Worm (Caenorhabditis elegans) whole organism, midembryonic: ENCODE measurements around the gene C17C3.5.

Experiments used
- T22C8.4 ChIP-seq: fragments of 200-800 bp; sonication (Bioruptor generic); IDR thresholded peaks from 2 replicates; pipeline ENCODE4 v1.3.6; 2022; ENCODE audit warnings: missing genetic modification characterization, missing compliant biosample characterization
- cog-1 ChIP-seq: sonication (generic microtip); optimal IDR thresholded peaks from 2 replicates; lab custom pipeline; 2016; ENCODE audit warnings: missing genetic modification characterization, missing compliant biosample characterization
- flt-1 ChIP-seq: fragments of 200-800 bp; sonication (Bioruptor generic); IDR thresholded peaks from 2 replicates; pipeline ENCODE4 v1.3.6; 2022; ENCODE audit warnings: missing genetic modification characterization, missing compliant biosample characterization
- klf-2 ChIP-seq: fragments of 200-800 bp; sonication (Bioruptor generic); conservative IDR thresholded peaks from 2 replicates; pipeline ENCODE4 v1.3.6; 2022; ENCODE audit warnings: missing genetic modification reagents, missing genetic modification characterization, missing compliant biosample characterization
- med-1 ChIP-seq: sonication (generic microtip); optimal IDR thresholded peaks from 2 replicates; lab custom pipeline; 2017; ENCODE audit warnings: missing genetic modification characterization, mild to moderate bottlenecking, missing compliant biosample characterization, antibody characterized with exemption, missing genetic modification reagents; ENCODE audit not compliant: insufficient read depth
- ref-1 ChIP-seq: fragments of 200-800 bp; sonication (Bioruptor generic); conservative IDR thresholded peaks from 2 replicates; pipeline ENCODE4 v1.3.6; 2022; ENCODE audit warnings: missing genetic modification reagents, missing genetic modification characterization, missing compliant biosample characterization
- tab-1 ChIP-seq: fragments of 200-800 bp; sonication (Bioruptor generic); IDR thresholded peaks from 2 replicates; pipeline ENCODE4 v1.3.6; 2022; ENCODE audit warnings: missing genetic modification characterization, missing compliant biosample characterization
- ztf-23 ChIP-seq: fragments of 200-800 bp; sonication (Bioruptor generic); IDR thresholded peaks from 2 replicates; pipeline ENCODE4 v1.3.6; 2022; ENCODE audit warnings: missing genetic modification reagents, missing genetic modification characterization, missing compliant biosample characterization
- ztf-29 ChIP-seq: fragments of 200-800 bp; sonication (Bioruptor generic); IDR thresholded peaks from 2 replicates; pipeline ENCODE4 v1.3.6; 2022; ENCODE audit warnings: missing genetic modification reagents, missing genetic modification characterization, missing compliant biosample characterization

Gene C17C3.5

ce11 chrII:5591558-5591957 lies 39.9 kb downstream of the C17C3.5 start:
- TF ChIP-seq ztf-23 (GFP tag; lab: Robert Waterston, UW), result no peak
- TF ChIP-seq cog-1, result no peak
- TF ChIP-seq T22C8.4 (GFP tag; lab: Robert Waterston, UW), result no peak
- no peak for TF ChIP-seq ztf-29 (GFP tag; lab: Robert Waterston, UW)
- TF ChIP-seq tab-1 (GFP tag; lab: Robert Waterston, UW), result no peak
- TF ChIP-seq flt-1 (GFP tag; lab: Robert Waterston, UW), result no peak
- TF ChIP-seq med-1 (GFP tag; lab: Kevin White, UChicago), result no peak
- no peak for TF ChIP-seq klf-2
- TF ChIP-seq ref-1 (GFP tag; lab: Robert Waterston, UW), result no peak

- no peak for TF ChIP-seq med-1 (GFP tag; lab: Kevin White, UChicago)
- no peak for TF ChIP-seq ztf-29 (GFP tag; lab: Robert Waterston, UW)
- no peak for TF ChIP-seq tab-1 (GFP tag; lab: Robert Waterston, UW)
Observed at ce11 chrII:5592857-5593256, 41.2 kb downstream of the C17C3.5 start.

- TF ChIP-seq ztf-23 (GFP tag; lab: Robert Waterston, UW), result 0 out of 2 replicates have a peak, but pooled peaks have one; percentile 10
- TF ChIP-seq klf-2, result no peak
- no peak for TF ChIP-seq ztf-29 (GFP tag; lab: Robert Waterston, UW)
- TF ChIP-seq med-1 (GFP tag; lab: Kevin White, UChicago), result no peak
- TF ChIP-seq cog-1, result peak; percentile 60
- TF ChIP-seq tab-1 (GFP tag; lab: Robert Waterston, UW), result no peak
- TF ChIP-seq ref-1 (GFP tag; lab: Robert Waterston, UW), result no peak
Observed at ce11 chrII:5593377-5593932, 41.8 kb downstream of the C17C3.5 start, which contains the start of gene cdc-14. cdc-14 (minus strand) TSS chrII:5593427.

ce11 chrII:5594210-5594764 lies 42.7 kb downstream of the C17C3.5 start, which contains the start of gene ttc-4:
ttc-4 (plus strand) TSS chrII:5594714.
- 0 out of 2 replicates have a peak, but pooled peaks have one; percentile 44 for TF ChIP-seq klf-2
- TF ChIP-seq cog-1, result peak; percentile 56
- no peak for TF ChIP-seq T22C8.4 (GFP tag; lab: Robert Waterston, UW)
- no peak for TF ChIP-seq ztf-29 (GFP tag; lab: Robert Waterston, UW)

DNA sequence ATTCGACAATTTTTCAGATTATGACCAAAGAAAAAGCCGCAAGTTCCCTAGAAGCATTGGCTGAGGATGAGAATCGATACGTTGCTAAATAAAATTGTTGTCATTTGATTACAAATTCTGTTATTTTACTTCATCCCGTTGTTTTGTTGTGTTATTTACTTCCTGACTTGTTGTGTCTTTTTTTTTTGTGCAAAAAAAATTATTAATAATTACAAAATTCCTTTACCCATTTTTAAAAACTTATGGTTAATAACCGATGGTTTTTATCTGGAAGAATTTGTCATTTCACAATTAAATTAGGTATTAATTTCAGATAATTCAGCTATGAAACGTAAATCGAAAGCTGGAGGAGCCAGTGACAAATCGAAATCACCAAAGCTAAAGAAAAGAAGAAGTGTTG lies 44.6 kb downstream of the C17C3.5 start, which contains the start of gene C17G10.1:
Gene C17G10.1, plus strand, starts transcription at position 301 of the 400 bp plus-strand sequence.
- TF ChIP-seq ztf-29 (GFP tag; lab: Robert Waterston, UW), result no peak
- TF ChIP-seq cog-1, result no peak
- TF ChIP-seq med-1 (GFP tag; lab: Kevin White, UChicago), result no peak
- no peak for TF ChIP-seq ref-1 (GFP tag; lab: Robert Waterston, UW)
- TF ChIP-seq flt-1 (GFP tag; lab: Robert Waterston, UW), result no peak
- TF ChIP-seq klf-2, result no peak
- TF ChIP-seq T22C8.4 (GFP tag; lab: Robert Waterston, UW), result no peak
- TF ChIP-seq ztf-23 (GFP tag; lab: Robert Waterston, UW), result no peak
- no peak for TF ChIP-seq tab-1 (GFP tag; lab: Robert Waterston, UW)

DNA sequence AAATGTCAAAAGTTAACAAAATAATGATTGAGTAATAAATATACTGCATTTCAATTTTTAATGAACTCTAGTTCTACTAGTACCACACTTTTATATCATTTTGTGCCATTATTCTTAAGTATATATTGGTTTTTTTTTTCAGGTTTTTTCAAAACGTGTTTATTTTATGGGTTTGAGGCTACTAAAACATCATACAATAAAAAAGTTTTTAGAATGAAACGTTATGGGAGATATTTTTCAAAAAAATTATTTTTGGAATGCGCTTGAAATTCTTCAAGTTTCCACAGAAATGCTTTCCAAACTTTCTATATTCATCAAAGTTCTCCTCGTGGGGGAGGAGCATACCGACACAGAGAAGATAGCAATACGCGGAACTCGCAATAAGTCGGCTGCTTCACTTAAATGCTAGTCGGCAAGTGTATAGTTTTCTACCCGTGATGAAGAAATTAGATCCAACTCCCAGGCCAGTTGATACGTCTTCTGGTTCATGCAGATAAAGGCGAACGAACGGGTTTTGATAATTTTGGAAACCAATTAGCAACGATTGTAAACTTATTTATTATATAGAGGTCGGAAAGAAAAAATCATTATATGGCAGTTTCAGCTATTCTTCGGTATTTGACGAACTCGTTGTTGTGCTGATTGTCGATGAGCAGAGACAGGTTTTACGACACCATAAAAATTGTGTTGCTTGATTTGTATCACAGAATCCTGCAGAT lies 47.9 kb downstream of the C17C3.5 start, which contains the start of gene C17G10.10:
Gene C17G10.10, minus strand, starts transcription at position 51 of the 719 bp plus-strand sequence.
- TF ChIP-seq T22C8.4 (GFP tag; lab: Robert Waterston, UW) (no peak), klf-2 (no peak), ztf-29 (GFP tag; lab: Robert Waterston, UW) (no peak), ztf-23 (GFP tag; lab: Robert Waterston, UW) (no peak), flt-1 (GFP tag; lab: Robert Waterston, UW) (no peak), tab-1 (GFP tag; lab: Robert Waterston, UW) (no peak), ref-1 (GFP tag; lab: Robert Waterston, UW) (no peak), cog-1 (no peak), med-1 (GFP tag; lab: Kevin White, UChicago) (no peak)
